Worm (Caenorhabditis elegans) whole organism, early embryonic: ENCODE data around the gene vms-1.

Experiments
- F13C5.2 ChIP-seq: sonication (generic microtip); optimal IDR thresholded peaks from 2 replicates; lab custom pipeline; 2017; ENCODE audit warnings: mild to moderate bottlenecking, missing genetic modification characterization, inconsistent platforms, missing compliant biosample characterization
- aly-1 ChIP-seq: sonication (generic microtip); optimal IDR thresholded peaks from 2 replicates; lab custom pipeline; 2016; ENCODE audit warnings: missing genetic modification characterization, missing compliant biosample characterization
- ama-1 ChIP-seq: fragments of 150-350 bp; optimal IDR thresholded peaks from 2 replicates; lab custom pipeline; 2014
- ceh-13 ChIP-seq: fragments of 200-800 bp; sonication (Bioruptor generic); optimal IDR thresholded peaks from 2 replicates; lab custom pipeline; 2018; ENCODE audit warnings: mild to moderate bottlenecking, missing genetic modification characterization, missing compliant biosample characterization
- ceh-36 ChIP-seq: sonication (generic microtip); optimal IDR thresholded peaks from 2 replicates; lab custom pipeline; 2016; ENCODE audit warnings: missing genetic modification characterization, inconsistent platforms, missing compliant biosample characterization
- ets-7 ChIP-seq: sonication (generic microtip); optimal IDR thresholded peaks from 2 replicates; lab custom pipeline; 2016; ENCODE audit warnings: missing genotype, missing genetic modification characterization, missing compliant biosample characterization
- flt-1 ChIP-seq: fragments of 200-800 bp; sonication (Bioruptor generic); IDR thresholded peaks from 2 replicates; pipeline ENCODE4 v1.3.6; 2022; ENCODE audit warnings: missing genetic modification characterization, missing compliant biosample characterization
- hnd-1 ChIP-seq: sonication (generic microtip); optimal IDR thresholded peaks from 2 replicates; lab custom pipeline; 2016; ENCODE audit warnings: missing genetic modification characterization, missing compliant biosample characterization
- pes-1 ChIP-seq: fragments of 200-800 bp; sonication (Bioruptor generic); IDR thresholded peaks from 2 replicates; pipeline ENCODE4 v1.3.6; 2022; ENCODE audit warnings: missing genetic modification reagents, missing genetic modification characterization, missing compliant biosample characterization
- tra-4 ChIP-seq: sonication (generic microtip); optimal IDR thresholded peaks from 2 replicates; lab custom pipeline; 2017; ENCODE audit warnings: missing genetic modification characterization, missing compliant biosample characterization

ce11 chrIII:8125234-8125633, 36.9 kb downstream of the vms-1 start:
- TF ChIP-seq F13C5.2 (tag; lab: Kevin White, UChicago) (peak; percentile 62), aly-1 (no peak), tra-4 (tag; lab: Kevin White, UChicago) (no peak), hnd-1 (tag; lab: Kevin White, UChicago) (no peak), ama-1 (lab: Kevin White, UChicago) (no peak), ets-7 (no peak), ceh-36 (tag; lab: Kevin White, UChicago) (no peak), ceh-13 (GFP tag; lab: Kevin White, UChicago) (no peak), pes-1 (no peak), flt-1 (GFP tag; lab: Robert Waterston, UW) (no peak)
